Worm (Caenorhabditis elegans) whole organism, young adult: ENCODE data around the gene lido-17.
A peak's percentile ranks its signal among the peaks of the same experiment; 100 is the strongest.

Experiments used
- B0019.2 ChIP-seq: fragments of 200-800 bp; sonication (Bioruptor generic); conservative IDR thresholded peaks from 2 replicates; pipeline ENCODE4 v1.3.6; 2022; ENCODE audit warnings: missing genetic modification reagents, missing genetic modification characterization, missing compliant biosample characterization
- F23B12.7 ChIP-seq: sonication (generic microtip); optimal IDR thresholded peaks from 2 replicates; lab custom pipeline; 2017; ENCODE audit warnings: missing genetic modification characterization, mild to moderate bottlenecking, missing compliant biosample characterization, antibody characterized with exemption, moderate library complexity; ENCODE audit not compliant: insufficient read depth
- F37B4.10 ChIP-seq: fragments of 200-800 bp; sonication (Bioruptor generic); IDR thresholded peaks from 2 replicates; pipeline ENCODE4 v1.3.6; 2022; ENCODE audit warnings: missing genetic modification characterization, missing compliant biosample characterization
- Y67H2A.10 ChIP-seq: fragments of 200-800 bp; sonication (Bioruptor generic); conservative IDR thresholded peaks from 2 replicates; pipeline ENCODE4 v1.3.6; 2022; ENCODE audit warnings: missing genetic modification reagents, missing genetic modification characterization, missing compliant biosample characterization
- ZK185.1 ChIP-seq: sonication (generic microtip); optimal IDR thresholded peaks from 2 replicates; lab custom pipeline; 2016; ENCODE audit warnings: mild to moderate bottlenecking, missing genetic modification characterization, missing compliant biosample characterization; ENCODE audit not compliant: poor library complexity, severe bottlenecking
- aptf-2 ChIP-seq: fragments of 200-800 bp; sonication (Bioruptor generic); conservative IDR thresholded peaks from 2 replicates; pipeline ENCODE4 v1.3.6; 2022; ENCODE audit warnings: missing genetic modification reagents, missing genetic modification characterization, missing compliant biosample characterization
- ceh-27 ChIP-seq: fragments of 200-800 bp; sonication (Bioruptor generic); optimal IDR thresholded peaks from 2 replicates; lab custom pipeline; 2018; ENCODE audit warnings: mild to moderate bottlenecking, missing genetic modification characterization, moderate library complexity, missing compliant biosample characterization
- efl-1 ChIP-seq: fragments of 150-350 bp; optimal IDR thresholded peaks from 2 replicates; lab custom pipeline; 2014; ENCODE audit warnings: missing biosample characterization, missing genetic modification reagents, missing genetic modification characterization
- egl-18 ChIP-seq: fragments of 200-800 bp; sonication (Bioruptor generic); IDR thresholded peaks from 2 replicates; pipeline ENCODE4 v1.3.6; 2022; ENCODE audit warnings: missing genetic modification reagents, missing genetic modification characterization, missing compliant biosample characterization
- egl-44 ChIP-seq: fragments of 200-800 bp; sonication (Bioruptor generic); IDR thresholded peaks from 2 replicates; pipeline ENCODE4 v1.3.6; 2022; ENCODE audit warnings: missing genetic modification reagents, missing genetic modification characterization, missing compliant biosample characterization
- egrh-3 ChIP-seq: fragments of 200-800 bp; sonication (Bioruptor generic); IDR thresholded peaks from 2 replicates; pipeline ENCODE4 v1.3.6; 2022; ENCODE audit warnings: missing genetic modification reagents, missing genetic modification characterization, missing compliant biosample characterization
- ets-4 ChIP-seq: fragments of 200-800 bp; sonication (Bioruptor generic); optimal IDR thresholded peaks from 2 replicates; lab custom pipeline; 2018; ENCODE audit warnings: mild to moderate bottlenecking, missing genetic modification characterization, missing compliant biosample characterization
- hlh-26 ChIP-seq: fragments of 200-800 bp; sonication (Bioruptor generic); conservative IDR thresholded peaks from 2 replicates; pipeline ENCODE4 v1.3.6; 2022; ENCODE audit warnings: missing genetic modification reagents, missing genetic modification characterization, missing compliant biosample characterization
- hmg-20 ChIP-seq: fragments of 200-800 bp; sonication (Bioruptor generic); IDR thresholded peaks from 2 replicates; pipeline ENCODE4 v1.3.6; 2022; ENCODE audit warnings: missing genetic modification reagents, missing genetic modification characterization, missing compliant biosample characterization
- let-607 ChIP-seq, 2 experiments: fragments of 200-800 bp in 1 of 2; sonication (Bioruptor generic) in 1 of 2; sonication (generic microtip) in 1 of 2; optimal IDR thresholded peaks; 2 replicates each; lab custom pipeline; 2016 to 2018; ENCODE audit warnings: mild to moderate bottlenecking in 2 of 2, missing compliant biosample characterization in 2 of 2, missing genetic modification characterization in 2 of 2, moderate library complexity in 2 of 2, missing genotype in 1 of 2
- lin-54 ChIP-seq: fragments of 200-800 bp; sonication (Bioruptor generic); optimal IDR thresholded peaks from 2 replicates; lab custom pipeline; 2018; ENCODE audit warnings: mild to moderate bottlenecking, missing genetic modification characterization, missing compliant biosample characterization
- lir-1 ChIP-seq: fragments of 200-800 bp; sonication (Bioruptor generic); conservative IDR thresholded peaks from 2 replicates; pipeline ENCODE4 v1.3.6; 2022; ENCODE audit warnings: missing genetic modification reagents, missing genetic modification characterization, missing compliant biosample characterization
- lsl-1 ChIP-seq: fragments of 200-800 bp; sonication (Bioruptor generic); optimal IDR thresholded peaks from 2 replicates; lab custom pipeline; 2018; ENCODE audit warnings: mild to moderate bottlenecking, missing genetic modification characterization, moderate library complexity, missing compliant biosample characterization
- lsy-27 ChIP-seq: sonication (generic microtip); optimal IDR thresholded peaks from 2 replicates; lab custom pipeline; 2017; ENCODE audit warnings: missing genetic modification characterization, mild to moderate bottlenecking, missing compliant biosample characterization, antibody characterized with exemption, missing genotype, borderline replicate concordance; ENCODE audit not compliant: insufficient read depth
- madf-3 ChIP-seq: fragments of 200-800 bp; sonication (Bioruptor generic); IDR thresholded peaks from 2 replicates; pipeline ENCODE4 v1.3.6; 2022; ENCODE audit warnings: missing genetic modification reagents, missing genetic modification characterization, missing compliant biosample characterization
- madf-6 ChIP-seq: fragments of 200-800 bp; sonication (Bioruptor generic); IDR thresholded peaks from 2 replicates; pipeline ENCODE4 v1.3.6; 2022; ENCODE audit warnings: missing genetic modification reagents, missing genetic modification characterization, missing compliant biosample characterization
- nfya-1 ChIP-seq: sonication (generic microtip); optimal IDR thresholded peaks from 2 replicates; lab custom pipeline; 2017; ENCODE audit warnings: antibody characterized with exemption, missing compliant biosample characterization, missing genetic modification characterization, borderline replicate concordance; ENCODE audit not compliant: insufficient read depth
- nfyb-1 ChIP-seq: fragments of 200-800 bp; sonication (Bioruptor generic); IDR thresholded peaks from 2 replicates; pipeline ENCODE4 v1.3.6; 2022; ENCODE audit warnings: missing genetic modification reagents, missing genetic modification characterization, missing compliant biosample characterization
- nhr-179 ChIP-seq: sonication (generic microtip); optimal IDR thresholded peaks from 2 replicates; lab custom pipeline; 2016; ENCODE audit warnings: mild to moderate bottlenecking, missing genetic modification characterization, missing compliant biosample characterization
- nhr-27 ChIP-seq: fragments of 200-800 bp; sonication (Bioruptor generic); optimal IDR thresholded peaks from 2 replicates; lab custom pipeline; 2018; ENCODE audit warnings: mild to moderate bottlenecking, missing genetic modification characterization, moderate library complexity, missing compliant biosample characterization
- nhr-80 ChIP-seq: sonication (generic microtip); optimal IDR thresholded peaks from 2 replicates; lab custom pipeline; 2016; ENCODE audit warnings: missing genetic modification characterization, missing compliant biosample characterization
- pbrm-1 ChIP-seq: fragments of 200-800 bp; sonication (Bioruptor generic); IDR thresholded peaks from 2 replicates; pipeline ENCODE4 v1.3.6; 2022; ENCODE audit warnings: missing genetic modification reagents, missing genetic modification characterization, missing compliant biosample characterization
- sdz-38 ChIP-seq: sonication (generic microtip); optimal IDR thresholded peaks from 2 replicates; lab custom pipeline; 2016; ENCODE audit warnings: missing genotype, missing genetic modification characterization, missing compliant biosample characterization
- snpc-1.1 ChIP-seq: sonication (generic microtip); optimal IDR thresholded peaks from 2 replicates; lab custom pipeline; 2017; ENCODE audit warnings: missing genetic modification characterization, mild to moderate bottlenecking, missing compliant biosample characterization, antibody characterized with exemption, moderate library complexity, missing genotype, missing genetic modification reagents; ENCODE audit not compliant: insufficient read depth
- snpc-1.3 ChIP-seq: sonication (generic microtip); optimal IDR thresholded peaks from 2 replicates; lab custom pipeline; 2017; ENCODE audit warnings: missing genetic modification characterization, mild to moderate bottlenecking, missing compliant biosample characterization, antibody characterized with exemption, moderate library complexity, missing genotype, missing genetic modification reagents; ENCODE audit not compliant: insufficient read depth
- snpc-3.4 ChIP-seq: sonication (generic microtip); optimal IDR thresholded peaks from 2 replicates; lab custom pipeline; 2017; ENCODE audit warnings: missing genetic modification characterization, mild to moderate bottlenecking, missing compliant biosample characterization, antibody characterized with exemption, moderate library complexity, missing genotype, missing genetic modification reagents
- tlf-1 ChIP-seq: fragments of 200-800 bp; sonication (Bioruptor generic); optimal IDR thresholded peaks from 2 replicates; lab custom pipeline; 2018; ENCODE audit warnings: mild to moderate bottlenecking, missing genetic modification characterization, missing compliant biosample characterization
- ztf-26 ChIP-seq: sonication (generic microtip); optimal IDR thresholded peaks from 2 replicates; lab custom pipeline; 2017; ENCODE audit warnings: missing genetic modification characterization, missing compliant biosample characterization

Gene lido-17

ce11 chrII:9427644-9428043 lies 35.0 kb upstream of the lido-17 start, which contains the start of gene M176.5:
M176.5 (minus strand) TSS chrII:9427744.
- no peak for TF ChIP-seq F23B12.7 (tag; lab: Kevin White, UChicago)
- TF ChIP-seq madf-3: no peak
- no peak for TF ChIP-seq ets-4 (GFP tag; lab: Kevin White, UChicago)
- TF ChIP-seq egrh-3 (GFP tag; lab: Robert Waterston, UW): no peak
- TF ChIP-seq snpc-1.3: no peak
- no peak for TF ChIP-seq tlf-1
- no peak for TF ChIP-seq nhr-27 (tag; lab: Kevin White, UChicago)
- TF ChIP-seq lir-1: no peak
- TF ChIP-seq snpc-3.4 (tag; lab: Kevin White, UChicago): no peak
- TF ChIP-seq sdz-38: no peak
- TF ChIP-seq aptf-2 (GFP tag; lab: Robert Waterston, UW): no peak
- TF ChIP-seq ztf-26 (tag; lab: Kevin White, UChicago): no peak
- TF ChIP-seq F37B4.10 (GFP tag; lab: Robert Waterston, UW): no peak
- no peak for TF ChIP-seq egl-44 (GFP tag; lab: Robert Waterston, UW)
- no peak for TF ChIP-seq nfyb-1 (GFP tag; lab: Robert Waterston, UW)
- TF ChIP-seq ceh-27: no peak
- no peak for TF ChIP-seq nfya-1 (tag; lab: Kevin White, UChicago)
- no peak for TF ChIP-seq B0019.2 (GFP tag; lab: Robert Waterston, UW)
- TF ChIP-seq nhr-80: no peak

ce11 chrII:9426076-9426475 lies 33.5 kb upstream of the lido-17 start, which contains the start of gene M176.10:
M176.10 (minus strand) TSS chrII:9426176.
- TF ChIP-seq lin-54 (GFP tag; lab: Kevin White, UChicago) (no peak), lsy-27 (no peak), snpc-1.1 (tag; lab: Kevin White, UChicago) (no peak), ets-4 (GFP tag; lab: Kevin White, UChicago) (no peak), hlh-26 (no peak), madf-6 (no peak), nhr-179 (tag; lab: Kevin White, UChicago) (no peak), F23B12.7 (tag; lab: Kevin White, UChicago) (no peak)

- no peak for TF ChIP-seq lsl-1
- TF ChIP-seq ZK185.1 (tag; lab: Kevin White, UChicago): no peak
- TF ChIP-seq hmg-20: no peak
- TF ChIP-seq Y67H2A.10 (GFP tag; lab: Robert Waterston, UW): no peak
- no peak for TF ChIP-seq egl-18
- no peak for TF ChIP-seq let-607 (tag; optimal IDR thresholded peaks at IDR 0.05; lab: Kevin White, UChicago)
- no peak for TF ChIP-seq pbrm-1 (GFP tag; lab: Robert Waterston, UW)
Observed at ce11 chrII:9421969-9422368, 29.3 kb upstream of the lido-17 start, which contains the start of gene M176.11. M176.11 (plus strand) TSS chrII:9422269.

- TF ChIP-seq nhr-80 (peak; percentile 28), efl-1 (GFP tag; lab: Kevin White, UChicago) (no peak)
Observed at ce11 chrII:9418843-9419532, 26.4 kb upstream of the lido-17 start.
